Worm (Caenorhabditis elegans) whole organism, L1 larva: Measurements from ENCODE around the gene max-2.

ENCODE experiments used
- C04F5.9 ChIP-seq: sonication (generic microtip); optimal IDR thresholded peaks from 2 replicates; lab custom pipeline; 2016; ENCODE audit warnings: missing genetic modification characterization, missing compliant biosample characterization
- C16A3.4 ChIP-seq: fragments of 150-350 bp; optimal IDR thresholded peaks from 2 replicates; lab custom pipeline; 2014; ENCODE audit warnings: missing biosample characterization, missing genetic modification characterization
- C34B4.2 ChIP-seq: sonication (generic microtip); optimal IDR thresholded peaks from 2 replicates; lab custom pipeline; 2017; ENCODE audit warnings: mild to moderate bottlenecking, missing genetic modification characterization, missing compliant biosample characterization
- alr-1 ChIP-seq: fragments of 200-800 bp; sonication (Bioruptor generic); optimal IDR thresholded peaks from 2 replicates; lab custom pipeline; 2018; ENCODE audit warnings: borderline replicate concordance, mild to moderate bottlenecking, missing genetic modification characterization, missing compliant biosample characterization
- aly-2 ChIP-seq: fragments of 150-350 bp; optimal IDR thresholded peaks from 2 replicates; lab custom pipeline; 2014; ENCODE audit warnings: missing biosample characterization, missing genetic modification characterization
- blmp-1 ChIP-seq: fragments of 150-350 bp; optimal IDR thresholded peaks from 2 replicates; lab custom pipeline; 2014; ENCODE audit warnings: missing biosample characterization, missing genetic modification characterization
- ceh-63 ChIP-seq: fragments of 200-800 bp; sonication (Bioruptor generic); optimal IDR thresholded peaks from 2 replicates; lab custom pipeline; 2018; ENCODE audit warnings: mild to moderate bottlenecking, missing genetic modification characterization, missing compliant biosample characterization
- ceh-8 ChIP-seq: fragments of 200-800 bp; sonication (Bioruptor generic); optimal IDR thresholded peaks from 2 replicates; lab custom pipeline; 2018; ENCODE audit warnings: mild to moderate bottlenecking, missing genetic modification characterization, moderate library complexity, missing compliant biosample characterization
- ceh-82 ChIP-seq, 3 experiments: fragments of 150-350 bp in 1 of 3; sonication (generic microtip) in 2 of 3; optimal IDR thresholded peaks; 2 replicates each; lab custom pipeline; 2014 to 2017; ENCODE audit warnings: missing biosample characterization in 3 of 3, missing genetic modification characterization in 3 of 3
- ceh-88 ChIP-seq: fragments of 200-800 bp; sonication (Bioruptor generic); IDR thresholded peaks from 2 replicates; pipeline ENCODE4 v1.3.6; 2022; ENCODE audit warnings: missing genetic modification characterization, missing compliant biosample characterization
- ceh-90 ChIP-seq: sonication (generic microtip); optimal IDR thresholded peaks from 2 replicates; lab custom pipeline; 2016; ENCODE audit warnings: missing genetic modification characterization, missing compliant biosample characterization
- elt-2 ChIP-seq: sonication (generic microtip); optimal IDR thresholded peaks from 2 replicates; lab custom pipeline; 2016; ENCODE audit warnings: missing genetic modification characterization, mild to moderate bottlenecking, inconsistent platforms, missing compliant biosample characterization, missing genetic modification reagents
- elt-3 ChIP-seq, 6 experiments: fragments of 150-350 bp in 1 of 6; sonication (generic microtip); optimal IDR thresholded peaks; 2 replicates each; lab custom pipeline; 2017 to 2018; ENCODE audit warnings: missing biosample characterization in 6 of 6, missing genetic modification characterization in 6 of 6, inconsistent platforms in 1 of 6
- fkh-8 ChIP-seq: sonication (generic microtip); optimal IDR thresholded peaks from 2 replicates; lab custom pipeline; 2016; ENCODE audit warnings: mild to moderate bottlenecking, missing genetic modification characterization, missing compliant biosample characterization
- grh-1 ChIP-seq: fragments of 200-800 bp; sonication (Bioruptor generic); IDR thresholded peaks from 2 replicates; pipeline ENCODE4 v1.3.6; 2022; ENCODE audit warnings: missing genetic modification reagents, missing genetic modification characterization, missing compliant biosample characterization
- hpl-2 ChIP-seq: fragments of 150-350 bp; optimal IDR thresholded peaks from 2 replicates; lab custom pipeline; 2014; ENCODE audit warnings: missing biosample characterization, missing genetic modification reagents, missing genetic modification characterization
- lin-14 ChIP-seq: fragments of 200-800 bp; sonication (Bioruptor generic); optimal IDR thresholded peaks from 2 replicates; lab custom pipeline; 2018; ENCODE audit warnings: mild to moderate bottlenecking, missing genetic modification characterization, moderate library complexity, missing compliant biosample characterization
- lin-39 ChIP-seq: fragments of 150-350 bp; optimal IDR thresholded peaks from 2 replicates; lab custom pipeline; 2014; ENCODE audit warnings: missing biosample characterization, missing genetic modification reagents, missing genetic modification characterization
- mab-9 ChIP-seq: fragments of 200-800 bp; sonication (Bioruptor generic); IDR thresholded peaks from 2 replicates; pipeline ENCODE4 v1.3.6; 2022; ENCODE audit warnings: missing genetic modification reagents, missing genetic modification characterization, missing compliant biosample characterization
- mep-1 ChIP-seq: fragments of 150-350 bp; optimal IDR thresholded peaks from 2 replicates; lab custom pipeline; 2014; ENCODE audit warnings: missing biosample characterization, missing genetic modification characterization
- nhr-12 ChIP-seq: sonication (generic microtip); optimal IDR thresholded peaks from 2 replicates; lab custom pipeline; 2017; ENCODE audit warnings: missing biosample characterization, missing genetic modification characterization
- nhr-237 ChIP-seq: fragments of 150-350 bp; optimal IDR thresholded peaks from 2 replicates; lab custom pipeline; 2014; ENCODE audit warnings: missing biosample characterization, missing genetic modification characterization
- nhr-71 ChIP-seq: sonication (generic microtip); optimal IDR thresholded peaks from 2 replicates; lab custom pipeline; 2016; ENCODE audit warnings: mild to moderate bottlenecking, missing genetic modification characterization, moderate library complexity, missing compliant biosample characterization
- nhr-76 ChIP-seq: sonication (generic microtip); optimal IDR thresholded peaks from 2 replicates; lab custom pipeline; 2017; ENCODE audit warnings: missing biosample characterization, missing genetic modification characterization
- nhr-77 ChIP-seq: fragments of 150-350 bp; optimal IDR thresholded peaks from 2 replicates; lab custom pipeline; 2014; ENCODE audit warnings: missing biosample characterization, missing genetic modification characterization
- nhr-84 ChIP-seq: sonication (generic microtip); optimal IDR thresholded peaks from 2 replicates; lab custom pipeline; 2017; ENCODE audit warnings: missing biosample characterization, missing genetic modification characterization
- nhr-85 ChIP-seq: sonication (generic microtip); peaks from one replicate; lab custom pipeline; 2016; ENCODE audit warnings: missing genetic modification characterization, inconsistent platforms, missing compliant biosample characterization
- pag-3 ChIP-seq: sonication (generic microtip); optimal IDR thresholded peaks from 2 replicates; lab custom pipeline; 2017; ENCODE audit warnings: missing genetic modification characterization, mild to moderate bottlenecking, missing compliant biosample characterization, antibody characterized with exemption, borderline replicate concordance; ENCODE audit not compliant: insufficient read depth
- pax-3 ChIP-seq: fragments of 200-800 bp; sonication (Bioruptor generic); optimal IDR thresholded peaks from 2 replicates; lab custom pipeline; 2018; ENCODE audit warnings: mild to moderate bottlenecking, missing genetic modification characterization, moderate library complexity, missing compliant biosample characterization
- skn-1 ChIP-seq: fragments of 150-350 bp; optimal IDR thresholded peaks from 2 replicates; lab custom pipeline; 2014; ENCODE audit warnings: missing biosample characterization, missing genetic modification characterization
- sox-4 ChIP-seq: sonication (generic microtip); optimal IDR thresholded peaks from 2 replicates; lab custom pipeline; 2016; ENCODE audit warnings: missing genetic modification characterization, missing compliant biosample characterization
- sptf-1 ChIP-seq: fragments of 150-350 bp; optimal IDR thresholded peaks from 2 replicates; lab custom pipeline; 2014; ENCODE audit warnings: missing biosample characterization, missing genetic modification characterization
- sup-37 ChIP-seq: fragments of 200-800 bp; sonication (Bioruptor generic); optimal IDR thresholded peaks from 2 replicates; lab custom pipeline; 2018; ENCODE audit warnings: mild to moderate bottlenecking, missing genetic modification characterization, missing compliant biosample characterization
- unc-86 ChIP-seq: sonication (generic microtip); optimal IDR thresholded peaks from 2 replicates; lab custom pipeline; 2016; ENCODE audit warnings: missing genetic modification characterization, missing compliant biosample characterization
- unc-98 ChIP-seq: fragments of 200-800 bp; sonication (Bioruptor generic); IDR thresholded peaks from 2 replicates; pipeline ENCODE4 v1.3.6; 2022; ENCODE audit warnings: missing genetic modification characterization, missing compliant biosample characterization
- zip-4 ChIP-seq: fragments of 200-800 bp; sonication (Bioruptor generic); optimal IDR thresholded peaks from 2 replicates; lab custom pipeline; 2018; ENCODE audit warnings: mild to moderate bottlenecking, missing genetic modification characterization, moderate library complexity, missing compliant biosample characterization
- ztf-4 ChIP-seq: fragments of 150-350 bp; optimal IDR thresholded peaks from 2 replicates; lab custom pipeline; 2014; ENCODE audit warnings: missing biosample characterization, missing genetic modification characterization

The max-2 gene

DNA sequence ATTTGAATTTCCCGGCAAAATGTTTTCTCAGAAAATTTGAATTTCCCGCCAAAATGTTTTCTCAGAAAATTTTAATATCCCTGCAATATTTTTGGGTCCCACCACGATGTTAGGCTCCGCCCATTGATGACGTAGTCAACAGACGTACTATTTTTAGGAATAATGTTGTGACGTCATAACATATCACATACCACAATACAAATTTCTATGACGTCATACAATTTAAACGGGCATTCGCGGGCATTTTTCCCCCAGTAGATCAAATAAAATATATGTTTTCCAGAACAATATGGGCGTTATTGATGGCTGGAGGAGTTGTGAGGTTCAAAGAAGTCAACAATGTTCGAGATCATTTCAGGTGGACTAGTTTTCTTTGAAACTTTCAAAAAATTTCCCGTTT, 59.4 kb downstream of the max-2 start:
- no peak for TF ChIP-seq nhr-77 (tag; lab: Kevin White, UChicago)
- no peak for TF ChIP-seq alr-1 (tag; lab: Kevin White, UChicago)
- no peak for TF ChIP-seq C04F5.9 (tag; lab: Kevin White, UChicago)
- no peak for TF ChIP-seq zip-4 (GFP tag; lab: Kevin White, UChicago)
- no peak for TF ChIP-seq ceh-88 (GFP tag; lab: Robert Waterston, UW)
- no peak for TF ChIP-seq hpl-2 (GFP tag; lab: Kevin White, UChicago)
- no peak for TF ChIP-seq nhr-84 (tag; lab: Kevin White, UChicago)
- TF ChIP-seq mep-1 (tag; lab: Kevin White, UChicago), result no peak
- TF ChIP-seq sox-4 (tag; lab: Kevin White, UChicago), result no peak
- no peak for TF ChIP-seq nhr-237 (tag; lab: Kevin White, UChicago)
- TF ChIP-seq skn-1 (tag; lab: Kevin White, UChicago), result no peak
- no peak for TF ChIP-seq mab-9 (GFP tag; lab: Robert Waterston, UW)
- TF ChIP-seq sptf-1 (tag; lab: Kevin White, UChicago), result no peak
- no peak for TF ChIP-seq fkh-8 (tag; lab: Kevin White, UChicago)
- TF ChIP-seq ceh-8 (GFP tag; lab: Kevin White, UChicago), result no peak
- TF ChIP-seq ceh-90 (tag; lab: Kevin White, UChicago), result no peak
- no peak for TF ChIP-seq pag-3
- TF ChIP-seq ceh-82 (tag; optimal IDR thresholded peaks at IDR 0.05; lab: Kevin White, UChicago), result no peak

ce11 chrII:12965589-12965988, 60.1 kb downstream of the max-2 start:
- TF ChIP-seq nhr-12 (tag; lab: Kevin White, UChicago) (no peak), C16A3.4 (tag; lab: Kevin White, UChicago) (no peak), ceh-90 (tag; lab: Kevin White, UChicago) (no peak), sox-4 (tag; lab: Kevin White, UChicago) (no peak), aly-2 (tag; lab: Kevin White, UChicago) (no peak), nhr-71 (tag; lab: Kevin White, UChicago) (no peak), ceh-63 (no peak), elt-3 (tag; optimal IDR thresholded peaks at IDR 0.05; lab: Kevin White, UChicago) (peak in 1 of 6 experiments; percentile 3), grh-1 (GFP tag; lab: Robert Waterston, UW) (peak; percentile 76), blmp-1 (tag; lab: Kevin White, UChicago) (peak; percentile 29), unc-86 (tag; lab: Kevin White, UChicago) (no peak), C34B4.2 (tag; lab: Kevin White, UChicago) (no peak), nhr-85 (tag; lab: Kevin White, UChicago) (peak; percentile 48), nhr-237 (tag; lab: Kevin White, UChicago) (no peak)
- TF ChIP-seq, all 84 proteins: peak for 4

ce11 chrII:12965538-12965588, 60.3 kb downstream of the max-2 start, which contains the start of gene ptr-18:
ptr-18 (plus strand) TSS chrII:12965546.
- TF ChIP-seq nhr-71 (tag; lab: Kevin White, UChicago) (no peak), sox-4 (tag; lab: Kevin White, UChicago) (no peak), pax-3 (no peak), nhr-76 (tag; lab: Kevin White, UChicago) (no peak), elt-2 (tag; lab: Kevin White, UChicago) (no peak), nhr-77 (tag; lab: Kevin White, UChicago) (no peak), sup-37 (GFP tag; lab: Kevin White, UChicago) (no peak)

ce11 chrII:12965138-12965537, 60.5 kb downstream of the max-2 start:
- no peak for TF ChIP-seq unc-98 (GFP tag; lab: Robert Waterston, UW)
- peak; percentile 69 for TF ChIP-seq nhr-85 (tag; lab: Kevin White, UChicago)
- TF ChIP-seq lin-39, result no peak
- no peak for TF ChIP-seq lin-14 (GFP tag; lab: Kevin White, UChicago)
- no peak for TF ChIP-seq ztf-4 (tag; lab: Kevin White, UChicago)
